Fruit fly (Drosophila melanogaster): ENCODE measurements around the gene CG14434.

Gene CG14434

dm6 chrX:6898147-6898546, 31.2 kb upstream of the CG14434 start:
- TF ChIP-seq ovo (GFP tag; optimal IDR thresholded peaks at IDR 0.05): no peak
- TF ChIP-seq CG33017 (tag; optimal IDR thresholded peaks at IDR 0.05): no peak
- TF ChIP-seq CG5204 (GFP tag; optimal IDR thresholded peaks at IDR 0.05): no peak
- no peak for TF ChIP-seq CG11617 (GFP tag; optimal IDR thresholded peaks at IDR 0.05)
- no peak for TF ChIP-seq Mnt (GFP tag; optimal IDR thresholded peaks at IDR 0.05)
- no peak for TF ChIP-seq Crg-1 (GFP tag; optimal IDR thresholded peaks at IDR 0.05)
- no peak for TF ChIP-seq CG1620 (GFP tag; optimal IDR thresholded peaks at IDR 0.05)
- no peak for TF ChIP-seq bab1 (GFP tag; optimal IDR thresholded peaks at IDR 0.05)

- TF ChIP-seq CG5204 (GFP tag; optimal IDR thresholded peaks at IDR 0.05) (no peak), cnc (optimal IDR thresholded peaks at IDR 0.05) (no peak), CG33017 (tag; optimal IDR thresholded peaks at IDR 0.05) (no peak), bab1 (GFP tag; optimal IDR thresholded peaks at IDR 0.05) (no peak), Crg-1 (GFP tag; optimal IDR thresholded peaks at IDR 0.05) (no peak), CG7045 (GFP tag; optimal IDR thresholded peaks at IDR 0.05) (no peak), kay (GFP tag; ENCODE audit: borderline replicate concordance) (no peak), cic (GFP tag; optimal IDR thresholded peaks at IDR 0.05) (no peak), tj (GFP tag; optimal IDR thresholded peaks at IDR 0.05) (no peak), CG1620 (GFP tag; optimal IDR thresholded peaks at IDR 0.05) (no peak), Mnt (GFP tag; optimal IDR thresholded peaks at IDR 0.05) (no peak), CG14711 (tag; optimal IDR thresholded peaks at IDR 0.05) (no peak), toe (GFP tag; optimal IDR thresholded peaks at IDR 0.05) (no peak)
These were observed 9.3 kb upstream of the CG14434 start for dm6 chrX:6876343-6876742.

- peak; percentile 40 for TF ChIP-seq bab1 (GFP tag; optimal IDR thresholded peaks at IDR 0.05)
- no peak for TF ChIP-seq CG7101 (tag; optimal IDR thresholded peaks at IDR 0.05)
These were observed 8.8 kb upstream of the CG14434 start for dm6 chrX:6875773-6876172.

- TF ChIP-seq CG11617 (GFP tag; optimal IDR thresholded peaks at IDR 0.05) (no peak), CG7101 (tag; optimal IDR thresholded peaks at IDR 0.05) (peak; percentile 10), Mnt (GFP tag; optimal IDR thresholded peaks at IDR 0.05) (no peak), cnc (optimal IDR thresholded peaks at IDR 0.05) (no peak), toe (GFP tag; optimal IDR thresholded peaks at IDR 0.05) (no peak), cic (GFP tag; optimal IDR thresholded peaks at IDR 0.05) (no peak), pad (GFP tag; optimal IDR thresholded peaks at IDR 0.05) (peak; percentile 85), CG7045 (GFP tag; optimal IDR thresholded peaks at IDR 0.05) (no peak), Clk (GFP tag; optimal IDR thresholded peaks at IDR 0.05) (no peak), Crg-1 (GFP tag; optimal IDR thresholded peaks at IDR 0.05) (no peak), bab1 (GFP tag; optimal IDR thresholded peaks at IDR 0.05) (no peak), kay (GFP tag; ENCODE audit: borderline replicate concordance) (peak; percentile 37), CG33017 (tag; optimal IDR thresholded peaks at IDR 0.05) (peak; percentile 37), CG1620 (GFP tag; optimal IDR thresholded peaks at IDR 0.05) (no peak), CG5204 (GFP tag; optimal IDR thresholded peaks at IDR 0.05) (no peak), Hr96 (GFP tag; optimal IDR thresholded peaks at IDR 0.05) (no peak), CG12768 (GFP tag; optimal IDR thresholded peaks at IDR 0.05) (no peak), ovo (GFP tag; optimal IDR thresholded peaks at IDR 0.05) (no peak), CG14711 (tag; optimal IDR thresholded peaks at IDR 0.05) (no peak), tj (GFP tag; optimal IDR thresholded peaks at IDR 0.05) (peak; percentile 2)
These were observed 8.0 kb upstream of the CG14434 start for dm6 chrX:6874918-6875454.

dm6 chrX:6871746-6872145, 4.8 kb upstream of the CG14434 start:
- TF ChIP-seq CG5204 (GFP tag; optimal IDR thresholded peaks at IDR 0.05) (no peak), bab1 (GFP tag; optimal IDR thresholded peaks at IDR 0.05) (no peak), toe (GFP tag; optimal IDR thresholded peaks at IDR 0.05) (no peak), kay (GFP tag; ENCODE audit: borderline replicate concordance) (no peak), tj (GFP tag; optimal IDR thresholded peaks at IDR 0.05) (no peak), CG7101 (tag; optimal IDR thresholded peaks at IDR 0.05) (no peak), CG33017 (tag; optimal IDR thresholded peaks at IDR 0.05) (no peak), CG1620 (GFP tag; optimal IDR thresholded peaks at IDR 0.05) (no peak), ovo (GFP tag; optimal IDR thresholded peaks at IDR 0.05) (no peak), Hr96 (GFP tag; optimal IDR thresholded peaks at IDR 0.05) (no peak), CG7045 (GFP tag; optimal IDR thresholded peaks at IDR 0.05) (no peak), Crg-1 (GFP tag; optimal IDR thresholded peaks at IDR 0.05) (no peak), cnc (optimal IDR thresholded peaks at IDR 0.05) (no peak), pad (GFP tag; optimal IDR thresholded peaks at IDR 0.05) (no peak), cic (GFP tag; optimal IDR thresholded peaks at IDR 0.05) (no peak), Mnt (GFP tag; optimal IDR thresholded peaks at IDR 0.05) (no peak), CG14711 (tag; optimal IDR thresholded peaks at IDR 0.05) (no peak)

dm6 chrX:6869770-6870404, 2.9 kb upstream of the CG14434 start:
- no peak for TF ChIP-seq pad (GFP tag; optimal IDR thresholded peaks at IDR 0.05)
- no peak for TF ChIP-seq CG14711 (tag; optimal IDR thresholded peaks at IDR 0.05)
- TF ChIP-seq toe (GFP tag; optimal IDR thresholded peaks at IDR 0.05): no peak
- TF ChIP-seq CG11617 (GFP tag; optimal IDR thresholded peaks at IDR 0.05): no peak
- TF ChIP-seq CG5204 (GFP tag; optimal IDR thresholded peaks at IDR 0.05): no peak
- no peak for TF ChIP-seq CG7045 (GFP tag; optimal IDR thresholded peaks at IDR 0.05)
- TF ChIP-seq Mnt (GFP tag; optimal IDR thresholded peaks at IDR 0.05): no peak
- no peak for TF ChIP-seq ovo (GFP tag; optimal IDR thresholded peaks at IDR 0.05)

Data from whole organism, adult.